Worm (Caenorhabditis elegans): Measurements from ENCODE around the gene F39C12.1.

F39C12.1 gene

ce11 chrX:4844765-4845164, 8.2 kb downstream of the F39C12.1 start:
- TF ChIP-seq elt-2 (tag; optimal IDR thresholded peaks at IDR 0.05) (no peak), hlh-4 (tag; optimal IDR thresholded peaks at IDR 0.05) (no peak), ama-1 (optimal IDR thresholded peaks at IDR 0.05) (no peak)

ce11 chrX:4842305-4842704, 10.7 kb downstream of the F39C12.1 start:
- TF ChIP-seq sox-4 (tag; optimal IDR thresholded peaks at IDR 0.05) (no peak), skn-1 (tag; optimal IDR thresholded peaks at IDR 0.05) (no peak), ceh-8 (GFP tag; optimal IDR thresholded peaks at IDR 0.05) (no peak)

- TF ChIP-seq F16B12.6 (tag; optimal IDR thresholded peaks at IDR 0.05) (no peak), mef-2 (tag; optimal IDR thresholded peaks at IDR 0.05) (no peak), unc-62 (GFP tag; optimal IDR thresholded peaks at IDR 0.05) (no peak), lin-13 (GFP tag; optimal IDR thresholded peaks at IDR 0.05) (no peak), sptf-1 (tag; optimal IDR thresholded peaks at IDR 0.05) (no peak), egl-13 (tag; optimal IDR thresholded peaks at IDR 0.05) (no peak), C34B4.2 (tag; optimal IDR thresholded peaks at IDR 0.05) (no peak), lin-14 (GFP tag; optimal IDR thresholded peaks at IDR 0.05) (no peak), elt-2 (tag; optimal IDR thresholded peaks at IDR 0.05) (no peak), vab-15 (tag; optimal IDR thresholded peaks at IDR 0.05) (no peak), ztf-4 (tag; optimal IDR thresholded peaks at IDR 0.05) (no peak), fkh-10 (GFP tag; optimal IDR thresholded peaks at IDR 0.05) (no peak), tbx-2 (tag; optimal IDR thresholded peaks at IDR 0.05) (no peak), mab-9 (GFP tag; IDR thresholded peaks at IDR 0.05) (no peak), zag-1 (tag; optimal IDR thresholded peaks at IDR 0.05) (no peak), efl-3 (GFP tag; optimal IDR thresholded peaks at IDR 0.05) (no peak), mep-1 (tag; optimal IDR thresholded peaks at IDR 0.05) (no peak)
Observed at ce11 chrX:4840653-4841052, 12.3 kb downstream of the F39C12.1 start.

ce11 chrX:4822262-4822661, 30.7 kb downstream of the F39C12.1 start, which contains the start of gene R08E3.1:
Gene R08E3.1, plus strand, starts transcription at chrX:4822647.
- TF ChIP-seq elt-2 (tag; optimal IDR thresholded peaks at IDR 0.05): peak; percentile 64
- no peak for TF ChIP-seq ceh-82 (tag; optimal IDR thresholded peaks at IDR 0.05)

ce11 chrX:4821602-4822001, 31.4 kb downstream of the F39C12.1 start:
- TF ChIP-seq elt-2 (tag; optimal IDR thresholded peaks at IDR 0.05) (peak; percentile 33), ceh-88 (GFP tag; IDR thresholded peaks at IDR 0.05) (no peak)

ce11 chrX:4818872-4819271, 34.1 kb downstream of the F39C12.1 start:
- TF ChIP-seq nhr-20 (tag; optimal IDR thresholded peaks at IDR 0.05) (peak; percentile 10), elt-2 (tag; optimal IDR thresholded peaks at IDR 0.05) (peak; percentile 73), pqm-1 (tag; optimal IDR thresholded peaks at IDR 0.05) (peak; percentile 87), unc-98 (GFP tag; IDR thresholded peaks at IDR 0.05) (no peak), mep-1 (tag; optimal IDR thresholded peaks at IDR 0.05) (no peak), alr-1 (tag; optimal IDR thresholded peaks at IDR 0.05; ENCODE audit: borderline replicate concordance) (no peak), efl-1 (optimal IDR thresholded peaks at IDR 0.05) (no peak), efl-1 (GFP tag; optimal IDR thresholded peaks at IDR 0.05 in 1 of 2) (no peak), dpl-1 (GFP tag; optimal IDR thresholded peaks at IDR 0.05) (no peak), lin-14 (GFP tag; optimal IDR thresholded peaks at IDR 0.05) (no peak), lin-35 (GFP tag; optimal IDR thresholded peaks at IDR 0.05) (peak in 1 of 2 experiments; percentile 27), C16A3.4 (tag; optimal IDR thresholded peaks at IDR 0.05) (no peak), grh-1 (GFP tag; IDR thresholded peaks at IDR 0.05) (no peak), F16B12.6 (tag; optimal IDR thresholded peaks at IDR 0.05) (no peak), dsc-1 (tag; optimal IDR thresholded peaks at IDR 0.05) (no peak), mdl-1 (tag; optimal IDR thresholded peaks at IDR 0.05) (no peak), ztf-4 (tag; optimal IDR thresholded peaks at IDR 0.05) (no peak)

All from whole organism, L1 larva.